Worm (Caenorhabditis elegans): ENCODE data around the gene nhr-274.

DNA sequence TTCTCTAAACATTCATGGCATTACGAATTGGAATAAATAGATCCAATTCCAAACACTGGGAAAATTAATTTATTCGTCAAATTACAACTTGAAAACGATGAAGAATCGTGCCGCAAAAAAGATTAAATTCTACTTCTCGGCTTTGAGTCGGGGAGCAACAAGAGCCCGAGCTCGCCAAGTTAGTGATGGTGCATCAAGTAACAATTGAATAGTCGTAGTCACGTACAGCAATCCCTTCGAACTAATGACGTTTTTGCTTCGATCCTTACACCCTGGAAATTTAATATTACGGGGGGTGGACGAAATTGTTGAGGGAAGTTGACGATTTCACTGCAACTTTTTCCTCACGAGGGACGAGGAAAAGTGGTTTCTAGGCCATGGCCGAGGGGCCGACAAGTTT is 46.6 kb upstream of the nhr-274 start:
- no peak for TF ChIP-seq nhr-12 (tag; optimal IDR thresholded peaks at IDR 0.05)
- no peak for TF ChIP-seq snpc-4 (tag; optimal IDR thresholded peaks at IDR 0.05)
- no peak for TF ChIP-seq unc-39 (tag; optimal IDR thresholded peaks at IDR 0.05)
- TF ChIP-seq ceh-43 (GFP tag; optimal IDR thresholded peaks at IDR 0.05) = no peak
- no peak for TF ChIP-seq nhr-237 (tag; optimal IDR thresholded peaks at IDR 0.05)
- TF ChIP-seq nhr-28 (tag; optimal IDR thresholded peaks at IDR 0.05) = no peak
- no peak for TF ChIP-seq elt-1 (tag; optimal IDR thresholded peaks at IDR 0.05; ENCODE audit: borderline replicate concordance, insufficient read depth)
- no peak for TF ChIP-seq ceh-83 (GFP tag; optimal IDR thresholded peaks at IDR 0.05)
- no peak for TF ChIP-seq blmp-1 (tag; optimal IDR thresholded peaks at IDR 0.05)
- no peak for TF ChIP-seq lin-13 (tag; optimal IDR thresholded peaks at IDR 0.05)
- TF ChIP-seq hlh-1 (tag; optimal IDR thresholded peaks at IDR 0.05) = no peak
- TF ChIP-seq ztf-11 (tag; optimal IDR thresholded peaks at IDR 0.05) = no peak
- peak; percentile 63 for TF ChIP-seq ces-1 (GFP tag; optimal IDR thresholded peaks at IDR 0.05)
- no peak for TF ChIP-seq ceh-39 (tag; optimal IDR thresholded peaks at IDR 0.05)

Measured in whole organism, mixed stage, embryonic.